Fruit fly (Drosophila melanogaster) whole organism, embryonic: ENCODE measurements around the gene CG13248.

Experiments
- Awh ChIP-seq: fragments of 200-800 bp; sonication (Bioruptor generic); IDR thresholded peaks from 2 replicates; pipeline ENCODE4, ENCODE4 v1.3.6; 2022; ENCODE audit warnings: missing biosample characterization, missing genetic modification characterization
- CG10366 ChIP-seq: fragments of 200-800 bp; sonication (Bioruptor generic); IDR thresholded peaks from 2 replicates; pipeline ENCODE4 v1.3.6; 2022; ENCODE audit warnings: missing biosample characterization, missing genetic modification characterization
- CG11723 ChIP-seq: fragments of 200-800 bp; sonication (Bioruptor generic); optimal IDR thresholded peaks from 2 replicates; lab custom pipeline; 2017; ENCODE audit warnings: missing biosample characterization, mild to moderate bottlenecking, missing genetic modification characterization
- CG12104 ChIP-seq: fragments of 200-800 bp; sonication (Bioruptor generic); optimal IDR thresholded peaks from 3 replicates; lab custom pipeline; 2016; ENCODE audit warnings: missing biosample characterization, missing genetic modification characterization
- CG12219 ChIP-seq: fragments of 200-800 bp; sonication (Bioruptor generic); optimal IDR thresholded peaks from 3 replicates; lab custom pipeline; 2018; ENCODE audit warnings: missing biosample characterization, mild to moderate bottlenecking, missing genetic modification characterization
- CG1233 ChIP-seq: fragments of 200-800 bp; sonication (Bioruptor generic); optimal IDR thresholded peaks from 4 replicates; lab custom pipeline; 2018; ENCODE audit warnings: missing biosample characterization, mild to moderate bottlenecking, missing genetic modification characterization
- CG13123 ChIP-seq: fragments of 200-800 bp; sonication (Bioruptor generic); optimal IDR thresholded peaks from 2 replicates; lab custom pipeline; 2016; ENCODE audit warnings: missing biosample characterization, missing genetic modification characterization
- CG14667 ChIP-seq: fragments of 200-800 bp; sonication (Bioruptor generic); IDR thresholded peaks from 2 replicates; pipeline ENCODE4 v1.3.6; 2022; ENCODE audit warnings: missing biosample characterization, missing genetic modification characterization
- CG15073 ChIP-seq: fragments of 200-800 bp; sonication (Bioruptor generic); optimal IDR thresholded peaks from 2 replicates; lab custom pipeline; 2016; ENCODE audit warnings: missing biosample characterization, missing genetic modification characterization
- CG1529 ChIP-seq: fragments of 200-800 bp; sonication (Bioruptor generic); optimal IDR thresholded peaks from 3 replicates; lab custom pipeline; 2018; ENCODE audit warnings: missing biosample characterization, missing genetic modification characterization
- CG16813 ChIP-seq: fragments of 200-800 bp; sonication (Bioruptor generic); IDR thresholded peaks from 3 replicates; pipeline ENCODE4 v1.3.6; 2022; ENCODE audit warnings: missing biosample characterization, missing genetic modification characterization; ENCODE audit not compliant: partially characterized antibody
- CG16863 ChIP-seq: fragments of 200-800 bp; sonication (Bioruptor generic); optimal IDR thresholded peaks from 3 replicates; lab custom pipeline; 2016; ENCODE audit warnings: missing biosample characterization, missing genetic modification characterization
- CG17186 ChIP-seq: fragments of 200-800 bp; sonication (Bioruptor generic); optimal IDR thresholded peaks from 3 replicates; lab custom pipeline; 2017; ENCODE audit warnings: missing biosample characterization, missing genetic modification reagents, missing genetic modification characterization
- CG17328 ChIP-seq: fragments of 200-800 bp; sonication (Bioruptor generic); IDR thresholded peaks from 2 replicates; pipeline ENCODE4 v1.3.6; 2022; ENCODE audit warnings: missing biosample characterization, missing genetic modification characterization
- CG2199 ChIP-seq: fragments of 200-800 bp; sonication (Bioruptor generic); IDR thresholded peaks from 3 replicates; pipeline ENCODE4 v1.3.6; 2022; ENCODE audit warnings: missing biosample characterization, missing genetic modification characterization
- CG2678 ChIP-seq: fragments of 200-800 bp; sonication (Bioruptor generic); optimal IDR thresholded peaks from 3 replicates; lab custom pipeline; 2019; ENCODE audit warnings: missing biosample characterization, mild to moderate bottlenecking, missing genetic modification characterization, moderate library complexity
- CG4404 ChIP-seq: fragments of 200-800 bp; sonication (Bioruptor generic); IDR thresholded peaks from 2 replicates; pipeline ENCODE4 v1.3.6; 2022; ENCODE audit warnings: missing biosample characterization, missing genetic modification characterization
- CG4820 ChIP-seq: fragments of 200-800 bp; sonication (Bioruptor generic); optimal IDR thresholded peaks from 3 replicates; lab custom pipeline; 2016; ENCODE audit warnings: missing biosample characterization, missing genetic modification characterization
- CG9609 ChIP-seq: fragments of 200-800 bp; sonication (Bioruptor generic); optimal IDR thresholded peaks from 3 replicates; lab custom pipeline; 2016; ENCODE audit warnings: missing biosample characterization, missing genetic modification characterization
- CTCF ChIP-seq: fragments of 200-800 bp; sonication (Bioruptor generic); optimal IDR thresholded peaks from 2 replicates; lab custom pipeline; 2017; ENCODE audit warnings: missing biosample characterization, mild to moderate bottlenecking, missing genetic modification characterization, moderate library complexity
- E2f1 ChIP-seq: fragments of 200-800 bp; sonication (Bioruptor generic); IDR thresholded peaks from 2 replicates; pipeline ENCODE4 v1.3.6; 2022; ENCODE audit warnings: missing biosample characterization, missing genetic modification characterization
- Lhr ChIP-seq: fragments of 200-800 bp; sonication (Bioruptor generic); optimal IDR thresholded peaks from 3 replicates; lab custom pipeline; 2017; ENCODE audit warnings: mild to moderate bottlenecking, missing biosample characterization, missing genetic modification reagents, missing genetic modification characterization
- Lim3 ChIP-seq: fragments of 200-800 bp; sonication (Bioruptor generic); IDR thresholded peaks from 2 replicates; pipeline ENCODE4 v1.3.6; 2022; ENCODE audit warnings: missing biosample characterization, missing genetic modification characterization
- Med ChIP-seq: fragments of 200-800 bp; sonication (Bioruptor generic); peaks from one replicate; lab custom pipeline; 2016; ENCODE audit warnings: missing biosample characterization, missing genetic modification characterization, mild to moderate bottlenecking, inconsistent platforms, moderate library complexity
- Six4 ChIP-seq: fragments of 200-800 bp; sonication (Bioruptor generic); optimal IDR thresholded peaks from 2 replicates; lab custom pipeline; 2016; ENCODE audit warnings: missing biosample characterization, missing genetic modification characterization
- Sry-β ChIP-seq: fragments of 200-800 bp; sonication (Bioruptor generic); optimal IDR thresholded peaks from 2 replicates; lab custom pipeline; 2018; ENCODE audit warnings: missing biosample characterization, mild to moderate bottlenecking, missing genetic modification characterization, moderate library complexity
- Stat92E ChIP-seq, 3 experiments: fragments of >200 bp in 2 of 3; fragments of 200-800 bp in 1 of 3; sonication (Bioruptor generic) in 1 of 3; optimal IDR thresholded peaks; 2 replicates each; lab custom pipeline; 2017 to 2019; ENCODE audit warnings: missing biosample characterization in 3 of 3, missing genetic modification characterization in 3 of 3, mild to moderate bottlenecking in 1 of 3, moderate library complexity in 1 of 3
- TFAM ChIP-seq: fragments of 200-800 bp; sonication (Bioruptor generic); optimal IDR thresholded peaks from 2 replicates; lab custom pipeline; 2017; ENCODE audit warnings: missing biosample characterization, missing genetic modification characterization, inconsistent platforms
- Usf ChIP-seq: fragments of 200-800 bp; sonication (Bioruptor generic); optimal IDR thresholded peaks from 2 replicates; lab custom pipeline; 2017; ENCODE audit warnings: missing genotype, missing biosample characterization, missing genetic modification characterization
- Xrp1 ChIP-seq: fragments of 200-800 bp; sonication (Bioruptor generic); IDR thresholded peaks from 2 replicates; pipeline ENCODE4 v1.3.6; 2022; ENCODE audit warnings: missing biosample characterization, missing genetic modification characterization
- ara ChIP-seq: fragments of 200-800 bp; sonication (Bioruptor generic); IDR thresholded peaks from 2 replicates; pipeline ENCODE4 v1.3.6; 2022; ENCODE audit warnings: missing biosample characterization, missing genetic modification characterization
- ase ChIP-seq: fragments of 200-800 bp; sonication (Bioruptor generic); IDR thresholded peaks from 3 replicates; pipeline ENCODE4 v1.3.6; 2022; ENCODE audit warnings: missing biosample characterization, missing genetic modification characterization
- br ChIP-seq: fragments of >200 bp; optimal IDR thresholded peaks from 2 replicates; lab custom pipeline; 2017
- cas ChIP-seq: fragments of 200-800 bp; sonication (Bioruptor generic); IDR thresholded peaks from 2 replicates; pipeline ENCODE4 v1.3.6; 2022; ENCODE audit warnings: missing biosample characterization, missing genetic modification characterization
- chinmo ChIP-seq: fragments of 200-800 bp; sonication (Bioruptor generic); IDR thresholded peaks from 4 replicates; pipeline ENCODE4 v1.3.6; 2022; ENCODE audit warnings: missing biosample characterization, missing genetic modification characterization; ENCODE audit not compliant: partially characterized antibody
- dati ChIP-seq: fragments of 200-800 bp; sonication (Bioruptor generic); IDR thresholded peaks from 2 replicates; pipeline ENCODE4 v1.3.6; 2022; ENCODE audit warnings: missing biosample characterization, missing genetic modification characterization
- dimm ChIP-seq: fragments of 200-800 bp; sonication (Bioruptor generic); IDR thresholded peaks from 2 replicates; pipeline ENCODE4 v1.3.6; 2022; ENCODE audit warnings: missing biosample characterization, missing genetic modification characterization
- en ChIP-seq: fragments of 200-800 bp; sonication (Bioruptor generic); optimal IDR thresholded peaks from 2 replicates; lab custom pipeline; 2016; ENCODE audit warnings: missing biosample characterization, missing genetic modification characterization
- fd64A ChIP-seq: fragments of 200-800 bp; sonication (Bioruptor generic); optimal IDR thresholded peaks from 3 replicates; lab custom pipeline; 2018; ENCODE audit warnings: missing biosample characterization, mild to moderate bottlenecking, missing genetic modification characterization
- fu2 ChIP-seq: fragments of 200-800 bp; sonication (Bioruptor generic); optimal IDR thresholded peaks from 2 replicates; lab custom pipeline; 2016; ENCODE audit warnings: missing biosample characterization, missing genetic modification characterization
- gem ChIP-seq: fragments of 200-800 bp; sonication (Bioruptor generic); optimal IDR thresholded peaks from 2 replicates; lab custom pipeline; 2019; ENCODE audit warnings: missing biosample characterization, mild to moderate bottlenecking, missing genetic modification characterization, moderate library complexity
- ham ChIP-seq: fragments of 200-800 bp; sonication (Bioruptor generic); IDR thresholded peaks from 2 replicates; pipeline ENCODE4 v1.3.6; 2022; ENCODE audit warnings: missing biosample characterization, missing genetic modification characterization
- insv ChIP-seq, 2 experiments: fragments of 200-800 bp; sonication (Bioruptor generic); optimal IDR thresholded peaks; 3 replicates each; lab custom pipeline; 2016 to 2018; ENCODE audit warnings: missing biosample characterization in 2 of 2, missing genetic modification characterization in 2 of 2
- odd ChIP-seq: fragments of 200-800 bp; sonication (Bioruptor generic); optimal IDR thresholded peaks from 2 replicates; lab custom pipeline; 2017; ENCODE audit warnings: missing biosample characterization, mild to moderate bottlenecking, missing genetic modification characterization
- onecut ChIP-seq: fragments of 200-800 bp; sonication (Bioruptor generic); IDR thresholded peaks from 2 replicates; pipeline ENCODE4 v1.3.6; 2022; ENCODE audit warnings: missing biosample characterization, missing genetic modification characterization
- otp ChIP-seq: fragments of 200-800 bp; sonication (Bioruptor generic); IDR thresholded peaks from 3 replicates; pipeline ENCODE4, ENCODE4 v1.3.6; 2022; ENCODE audit warnings: missing biosample characterization, missing genetic modification characterization
- pros ChIP-seq: fragments of 200-800 bp; sonication (Bioruptor generic); optimal IDR thresholded peaks from 3 replicates; lab custom pipeline; 2019; ENCODE audit warnings: missing biosample characterization, mild to moderate bottlenecking, missing genetic modification characterization, moderate library complexity
- ranshi ChIP-seq: fragments of 200-800 bp; sonication (Bioruptor generic); IDR thresholded peaks from 2 replicates; pipeline ENCODE4 v1.3.6; 2022; ENCODE audit warnings: missing biosample characterization, missing genetic modification characterization
- sna ChIP-seq: fragments of 200-800 bp; sonication (Bioruptor generic); IDR thresholded peaks from 2 replicates; pipeline ENCODE4 v1.3.6; 2022; ENCODE audit warnings: missing biosample characterization, missing genetic modification characterization; ENCODE audit not compliant: partially characterized antibody
- ssp ChIP-seq: fragments of 200-800 bp; sonication (Bioruptor generic); IDR thresholded peaks from 2 replicates; pipeline ENCODE4 v1.3.6; 2022; ENCODE audit warnings: missing biosample characterization, missing genetic modification characterization
- tll ChIP-seq, 2 experiments: fragments of 200-800 bp in 1 of 2; fragments of >200 bp in 1 of 2; sonication (Bioruptor generic) in 1 of 2; optimal IDR thresholded peaks; 2 replicates each; lab custom pipeline; 2017 to 2019; ENCODE audit warnings: missing biosample characterization in 2 of 2, missing genetic modification characterization in 2 of 2, mild to moderate bottlenecking in 1 of 2, moderate library complexity in 1 of 2
- unc-4 ChIP-seq: fragments of 200-800 bp; sonication (Bioruptor generic); IDR thresholded peaks from 2 replicates; pipeline ENCODE4 v1.3.6; 2022; ENCODE audit warnings: missing biosample characterization, missing genetic modification characterization; ENCODE audit not compliant: partially characterized antibody
- vnd ChIP-seq: fragments of 200-800 bp; sonication (Bioruptor generic); IDR thresholded peaks from 3 replicates; pipeline ENCODE4 v1.3.6; 2022; ENCODE audit warnings: missing biosample characterization, missing genetic modification characterization; ENCODE audit not compliant: partially characterized antibody

Gene CG13248

dm6 chr3L:20397770-20398169 lies 12.6 kb downstream of the CG13248 start (continued):
- TF ChIP-seq CTCF (GFP tag; lab: Kevin White, UChicago): no peak
- 0 out of 3 replicates have a peak, but pooled peaks have one; percentile 4 for TF ChIP-seq ase (GFP tag; lab: Robert Waterston, UW)
- TF ChIP-seq Xrp1 (GFP tag; lab: Robert Waterston, UW): no peak
- no peak for TF ChIP-seq CG15073 (GFP tag; lab: Kevin White, UChicago)
- no peak for TF ChIP-seq CG4404 (GFP tag; lab: Robert Waterston, UW)
- TF ChIP-seq Lhr (GFP tag; lab: Kevin White, UChicago): no peak
- TF ChIP-seq fu2 (GFP tag; lab: Kevin White, UChicago): no peak
- no peak for TF ChIP-seq gem
- no peak for TF ChIP-seq odd
- TF ChIP-seq Awh (GFP tag; lab: Robert Waterston, UW): no peak; the same call in 1 of the 2 replicates
- TF ChIP-seq unc-4 (GFP tag; lab: Robert Waterston, UW): peak; percentile 35; the same call in 1 of the 2 replicates
- TF ChIP-seq Six4 (GFP tag; lab: Kevin White, UChicago): no peak
- peak; percentile 94; the same call in 2 of the 4 replicates for TF ChIP-seq chinmo (GFP tag; lab: Robert Waterston, UW)
- no peak for TF ChIP-seq cas (GFP tag; lab: Robert Waterston, UW)
- TF ChIP-seq onecut: peak; percentile 24
- no peak for TF ChIP-seq CG12104 (GFP tag; lab: Kevin White, UChicago)
- no peak for TF ChIP-seq CG1529
- TF ChIP-seq CG12219 (GFP tag; lab: Kevin White, UChicago): no peak
- TF ChIP-seq Stat92E (GFP tag; optimal IDR thresholded peaks at IDR 0.05; lab: Kevin White, UChicago): no peak
- TF ChIP-seq en (GFP tag; lab: Kevin White, UChicago): no peak
- TF ChIP-seq dati: no peak
- no peak for TF ChIP-seq CG10366 (GFP tag; lab: Robert Waterston, UW)
- no peak for TF ChIP-seq ara (GFP tag; lab: Robert Waterston, UW)
- no peak for TF ChIP-seq CG17328 (GFP tag; lab: Robert Waterston, UW)
- peak; percentile 17 for TF ChIP-seq pros (GFP tag; lab: Kevin White, UChicago)
- TF ChIP-seq CG11723: no peak
- TF ChIP-seq ssp (GFP tag; lab: Robert Waterston, UW): no peak
- no peak for TF ChIP-seq ham (GFP tag; lab: Robert Waterston, UW)
- no peak for TF ChIP-seq insv (GFP tag; optimal IDR thresholded peaks at IDR 0.05; lab: Kevin White, UChicago)
- TF ChIP-seq Sry-β (GFP tag; lab: Kevin White, UChicago): no peak
- TF ChIP-seq fd64A (GFP tag; lab: Kevin White, UChicago): no peak
- no peak for TF ChIP-seq otp
- TF ChIP-seq CG17186 (GFP tag; lab: Kevin White, UChicago): no peak
- TF ChIP-seq vnd (GFP tag; lab: Robert Waterston, UW): no peak
- TF ChIP-seq CG4820 (GFP tag; lab: Kevin White, UChicago): no peak
- TF ChIP-seq Usf (GFP tag; lab: Kevin White, UChicago): no peak
- no peak for TF ChIP-seq CG9609
- no peak for TF ChIP-seq CG1233
- TF ChIP-seq CG16863 (GFP tag; lab: Kevin White, UChicago): no peak
- TF ChIP-seq TFAM: no peak
- TF ChIP-seq Lim3 (GFP tag; lab: Robert Waterston, UW): no peak
- no peak for TF ChIP-seq ranshi (GFP tag; lab: Robert Waterston, UW)
- no peak for TF ChIP-seq CG16813 (GFP tag; lab: Robert Waterston, UW)
- TF ChIP-seq br (lab: Kevin White, UChicago): no peak
- TF ChIP-seq E2f1 (GFP tag; lab: Robert Waterston, UW): peak; percentile 20; the same call in 1 of the 2 replicates
- no peak for TF ChIP-seq CG14667 (GFP tag; lab: Robert Waterston, UW)
- no peak for TF ChIP-seq CG2199 (GFP tag; lab: Robert Waterston, UW)
- TF ChIP-seq CG13123 (GFP tag; lab: Kevin White, UChicago): no peak
- 0 out of 2 replicates have a peak, but pooled peaks have one; percentile 37 for TF ChIP-seq sna
- no peak for TF ChIP-seq tll (GFP tag; optimal IDR thresholded peaks at IDR 0.05; lab: Kevin White, UChicago)
- TF ChIP-seq CG2678 (tag; lab: Kevin White, UChicago): no peak
- peak; percentile 48 for TF ChIP-seq Med (GFP tag; lab: Kevin White, UChicago)
- TF ChIP-seq dimm (GFP tag; lab: Robert Waterston, UW): no peak
